Fruit fly (Drosophila melanogaster): ENCODE measurements around the gene disp.

disp gene

DNA sequence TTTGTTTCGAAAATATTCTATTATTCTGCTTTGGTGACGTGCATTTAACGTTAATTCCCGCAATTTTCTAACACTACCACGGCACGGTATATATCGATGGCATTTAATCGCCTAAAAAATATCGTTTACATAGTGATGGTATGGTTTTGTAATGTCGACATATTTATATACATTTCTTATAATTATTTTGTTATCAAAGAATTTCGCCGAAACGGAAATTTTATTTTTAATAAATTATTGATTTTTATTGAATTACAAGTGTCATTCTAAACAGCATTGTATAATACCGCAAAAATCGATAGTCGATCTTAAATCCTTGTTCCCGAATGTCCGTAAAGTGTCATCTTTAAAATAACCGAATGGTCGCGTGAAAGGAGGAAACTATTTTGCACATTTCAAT, 31.7 kb downstream of the disp start, which contains the start of the genes Sec20 and dgrn (continued):
- TF ChIP-seq CG30020 (tag; optimal IDR thresholded peaks at IDR 0.05) (peak; percentile 78), CG1529 (GFP tag; optimal IDR thresholded peaks at IDR 0.05) (no peak), CkIIα-i1 (GFP tag; IDR thresholded peaks at IDR 0.05) (no peak), sim (GFP tag; IDR thresholded peaks at IDR 0.05) (no peak), Nf-YC (tag; optimal IDR thresholded peaks at IDR 0.05) (peak; percentile 66), chinmo (GFP tag; IDR thresholded peaks at IDR 0.05; ENCODE audit: partially characterized antibody) (peak; percentile 85; the same call in 3 of the 4 replicates), az2 (GFP tag; optimal IDR thresholded peaks at IDR 0.05) (peak; percentile 70), al (GFP tag; IDR thresholded peaks at IDR 0.05) (peak; percentile 47; the same call in 1 of the 2 replicates), lola (GFP tag; optimal IDR thresholded peaks at IDR 0.05) (peak in 1 of 3 experiments; percentile 69), bowl (GFP tag; IDR thresholded peaks at IDR 0.05) (no peak), br (optimal IDR thresholded peaks at IDR 0.05) (no peak), sna (GFP tag; IDR thresholded peaks at IDR 0.05; ENCODE audit: partially characterized antibody) (peak; percentile 95), CG14050 (GFP tag; IDR thresholded peaks at IDR 0.05) (peak; percentile 38; the same call in 1 of the 3 replicates), Meics (GFP tag; optimal IDR thresholded peaks at IDR 0.05) (peak; percentile 46), corto (GFP tag; optimal IDR thresholded peaks at IDR 0.05) (peak; percentile 63), CG10543 (GFP tag; optimal IDR thresholded peaks at IDR 0.05) (peak; percentile 53), bsh (GFP tag; optimal IDR thresholded peaks at IDR 0.05) (peak in 1 of 2 experiments; percentile 61), prd (optimal IDR thresholded peaks at IDR 0.05) (no peak), prd (GFP tag; IDR thresholded peaks at IDR 0.05) (peak; percentile 75), crc (GFP tag; optimal IDR thresholded peaks at IDR 0.05) (no peak), CG17802 (tag; optimal IDR thresholded peaks at IDR 0.05) (no peak), bigmax (GFP tag; optimal IDR thresholded peaks at IDR 0.05) (no peak), CG5180 (GFP tag; optimal IDR thresholded peaks at IDR 0.05) (no peak), CG10321 (GFP tag; IDR thresholded peaks at IDR 0.05) (no peak), CG2120 (GFP tag; optimal IDR thresholded peaks at IDR 0.05) (peak; percentile 84), Dfd (GFP tag; optimal IDR thresholded peaks at IDR 0.05) (no peak), pan (optimal IDR thresholded peaks at IDR 0.05) (no peak), pan (GFP tag; optimal IDR thresholded peaks at IDR 0.05 in 1 of 2, IDR thresholded peaks at IDR 0.05 in 1 of 2) (peak in 1 of 2 experiments; percentile 37), jigr1 (GFP tag; IDR thresholded peaks at IDR 0.05) (no peak), lbe (GFP tag; optimal IDR thresholded peaks at IDR 0.05) (peak; percentile 83), z (GFP tag; IDR thresholded peaks at IDR 0.05) (no peak), cad (GFP tag; optimal IDR thresholded peaks at IDR 0.05) (no peak), gcm2 (GFP tag; optimal IDR thresholded peaks at IDR 0.05) (no peak), CG9437 (GFP tag; optimal IDR thresholded peaks at IDR 0.05) (peak; percentile 55), PHDP (tag; optimal IDR thresholded peaks at IDR 0.05) (peak; percentile 77), lilli (GFP tag; optimal IDR thresholded peaks at IDR 0.05) (peak; percentile 76), CG12942 (GFP tag; optimal IDR thresholded peaks at IDR 0.05) (peak; percentile 59), Spps (tag; optimal IDR thresholded peaks at IDR 0.05) (peak; percentile 36), Sox102F (GFP tag; optimal IDR thresholded peaks at IDR 0.05) (peak; percentile 68), h (optimal IDR thresholded peaks at IDR 0.05) (no peak), CG7987 (GFP tag; optimal IDR thresholded peaks at IDR 0.05) (no peak), CG31365 (tag; optimal IDR thresholded peaks at IDR 0.05) (no peak), CG8281 (tag; optimal IDR thresholded peaks at IDR 0.05) (no peak), Vsx1 (GFP tag; optimal IDR thresholded peaks at IDR 0.05) (no peak), Fer3 (tag; optimal IDR thresholded peaks at IDR 0.05) (peak; percentile 56), CG3847 (GFP tag; IDR thresholded peaks at IDR 0.05) (peak; percentile 77), ATbp (GFP tag; optimal IDR thresholded peaks at IDR 0.05) (no peak), dpn (GFP tag; optimal IDR thresholded peaks at IDR 0.05) (peak; percentile 64 to 79), croc (GFP tag; conservative IDR thresholded peaks at IDR 0.05) (no peak), CG18764 (GFP tag; optimal IDR thresholded peaks at IDR 0.05) (peak; percentile 63), CG11695 (GFP tag; IDR thresholded peaks at IDR 0.05) (0 out of 3 replicates have a peak, but pooled peaks have one; percentile 19), Side (GFP tag; optimal IDR thresholded peaks at IDR 0.05) (no peak)

Measured in whole organism, embryonic.